Fruit fly (Drosophila melanogaster): Measurements from ENCODE around the gene CG15734.
"Not testable (repeated sequence)": the region's sequence is repeated elsewhere in the genome, so short reads cannot be mapped to it uniquely, and the experiment has no call there.

Gene CG15734

DNA sequence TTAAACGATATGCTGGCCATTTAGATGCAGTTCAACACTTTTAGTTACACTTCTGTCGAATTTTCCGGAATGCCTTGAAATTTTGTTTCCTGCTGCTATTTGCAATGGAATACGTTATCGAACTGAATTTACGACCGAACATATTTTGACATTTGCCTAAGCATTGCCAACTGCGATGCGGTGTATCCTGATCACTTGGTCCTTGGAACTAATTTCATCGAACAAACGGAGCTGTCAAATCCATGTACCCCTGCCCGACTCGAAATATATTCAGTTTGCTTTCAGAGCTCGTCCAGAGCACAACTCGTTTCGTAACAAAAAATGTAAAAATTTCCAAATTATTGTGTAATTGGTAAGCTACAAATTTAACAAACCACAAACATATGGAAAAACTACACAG is at the start of gene CG15734:
CG15734 (minus strand) TSS at position 101 of the 400 bp plus-strand sequence.
- not testable (repeated sequence) for TF ChIP-seq Sin3A, psq, Myc (optimal IDR thresholded peaks at IDR 0.05)

DNA sequence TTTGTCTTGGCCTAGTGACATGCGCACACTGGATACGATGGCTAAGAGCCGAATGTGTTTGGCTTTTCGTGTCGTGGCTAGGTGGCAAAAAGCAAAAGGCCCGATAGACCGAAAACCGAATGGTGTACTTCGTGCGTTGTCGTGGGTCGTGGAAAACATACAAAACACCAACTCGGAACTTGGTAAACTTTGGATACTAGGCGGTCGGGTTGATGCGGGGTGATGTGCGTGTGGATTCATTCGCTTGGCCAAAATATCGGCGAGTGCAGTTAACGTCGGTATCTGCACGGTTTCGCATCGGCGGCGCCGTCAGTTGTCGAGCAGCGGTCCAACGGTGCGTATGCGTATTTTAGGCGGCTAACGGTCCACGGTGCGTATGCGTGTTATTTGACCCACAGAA is 41.2 kb upstream of the CG15734 start:
- TF ChIP-seq Myc (optimal IDR thresholded peaks at IDR 0.05), result no peak
- no peak for TF ChIP-seq Sin3A (optimal IDR thresholded peaks at IDR 0.05)
- TF ChIP-seq h (optimal IDR thresholded peaks at IDR 0.05), result no peak
- TF ChIP-seq ttk (optimal IDR thresholded peaks at IDR 0.05), result no peak
- TF ChIP-seq psq (optimal IDR thresholded peaks at IDR 0.05), result no peak
- no peak for TF ChIP-seq insv (optimal IDR thresholded peaks at IDR 0.05)

DNA sequence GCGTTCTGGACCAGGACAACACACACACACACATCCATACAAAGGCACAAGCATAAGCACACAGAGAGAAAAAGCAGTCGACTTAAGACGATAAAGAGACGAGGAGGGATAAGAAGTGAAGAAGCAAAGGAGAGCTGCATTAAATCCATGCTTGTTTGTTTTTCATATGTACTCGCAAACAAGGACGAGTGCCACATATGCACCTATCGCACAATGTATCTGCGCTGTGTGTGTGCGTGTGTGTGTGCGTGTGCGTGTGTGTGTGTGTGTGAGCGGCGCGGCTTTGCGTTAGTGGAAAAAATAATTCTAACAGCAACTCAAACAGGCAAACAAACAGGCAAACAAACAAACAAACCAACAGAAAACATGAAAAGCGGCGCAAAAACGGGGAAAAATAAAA is 32.5 kb upstream of the CG15734 start:
- TF ChIP-seq Sin3A (optimal IDR thresholded peaks at IDR 0.05) (no peak), psq (optimal IDR thresholded peaks at IDR 0.05) (no peak), h (optimal IDR thresholded peaks at IDR 0.05) (no peak), Myc (optimal IDR thresholded peaks at IDR 0.05) (no peak), insv (optimal IDR thresholded peaks at IDR 0.05) (no peak), ttk (optimal IDR thresholded peaks at IDR 0.05) (no peak)

DNA sequence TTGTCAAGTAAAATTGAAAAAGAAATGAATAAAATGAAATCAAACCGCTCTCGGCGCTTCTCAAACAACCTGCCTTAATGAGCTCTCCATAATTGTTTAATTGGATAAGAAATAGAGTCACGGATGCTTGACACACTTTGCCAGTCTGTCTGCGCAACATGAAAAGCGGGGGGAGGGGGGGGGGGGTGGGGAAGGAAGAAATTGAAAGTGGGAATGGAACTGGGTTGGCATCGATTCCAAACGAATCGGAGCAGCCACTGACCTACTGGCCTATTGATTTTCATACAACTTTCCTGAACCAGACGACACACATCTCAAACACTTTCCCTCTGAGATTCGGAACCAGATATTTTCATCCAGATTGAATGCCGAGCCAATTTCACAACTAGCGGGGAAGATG is 20.1 kb upstream of the CG15734 start, which contains the start of gene CG2750:
CG2750 (plus strand) TSS at position 301 of the 400 bp plus-strand sequence.
- TF ChIP-seq Sin3A (optimal IDR thresholded peaks at IDR 0.05) (no peak), ttk (optimal IDR thresholded peaks at IDR 0.05) (no peak), insv (optimal IDR thresholded peaks at IDR 0.05) (no peak), Myc (optimal IDR thresholded peaks at IDR 0.05) (no peak), psq (optimal IDR thresholded peaks at IDR 0.05) (no peak), h (optimal IDR thresholded peaks at IDR 0.05) (no peak)

DNA sequence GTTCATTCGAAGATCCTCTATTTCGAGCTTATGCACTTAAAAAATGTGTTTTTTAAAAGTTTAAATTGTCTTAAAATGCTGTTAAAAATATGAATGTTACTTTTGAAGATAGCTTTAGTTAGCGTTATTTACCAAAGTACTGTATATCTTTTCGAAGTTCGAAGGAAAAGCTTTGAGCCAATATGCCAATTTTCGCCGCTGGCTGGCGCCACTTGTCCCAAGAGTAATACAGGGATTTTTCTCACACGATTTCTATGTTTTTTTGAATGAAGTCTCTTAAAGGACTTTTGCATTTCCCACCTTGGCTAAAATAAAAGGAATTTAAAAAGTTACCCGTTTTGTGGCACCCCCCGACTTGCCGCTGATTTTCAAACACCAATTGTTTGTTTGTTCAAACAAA is 17.4 kb upstream of the CG15734 start:
- TF ChIP-seq insv (optimal IDR thresholded peaks at IDR 0.05), result no peak

DNA sequence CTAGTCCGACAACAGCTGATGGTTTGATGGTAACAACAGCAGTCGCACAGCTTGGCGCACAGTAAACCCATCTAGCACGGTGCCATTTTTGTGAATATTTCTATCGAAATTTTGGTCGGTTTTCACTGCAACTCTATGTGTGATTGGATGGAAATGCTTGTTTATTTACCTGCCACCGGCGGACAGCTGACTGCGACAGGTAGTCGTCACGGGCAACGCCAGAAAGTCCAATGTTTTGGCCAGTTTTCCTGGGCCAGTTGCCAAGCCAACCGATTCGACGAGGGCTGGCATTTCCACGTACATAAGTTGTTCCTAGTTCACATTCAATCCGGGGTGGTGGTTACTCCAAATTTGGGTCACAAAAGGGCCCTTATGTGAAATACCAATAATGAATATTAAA is 16.9 kb upstream of the CG15734 start, which contains the start of gene CG11356:
CG11356 (minus strand) TSS at position 101 of the 400 bp plus-strand sequence.
- TF ChIP-seq ttk (optimal IDR thresholded peaks at IDR 0.05) (no peak), h (optimal IDR thresholded peaks at IDR 0.05) (no peak), Sin3A (optimal IDR thresholded peaks at IDR 0.05) (no peak), Myc (optimal IDR thresholded peaks at IDR 0.05) (no peak), insv (optimal IDR thresholded peaks at IDR 0.05) (no peak), psq (optimal IDR thresholded peaks at IDR 0.05) (no peak)

DNA sequence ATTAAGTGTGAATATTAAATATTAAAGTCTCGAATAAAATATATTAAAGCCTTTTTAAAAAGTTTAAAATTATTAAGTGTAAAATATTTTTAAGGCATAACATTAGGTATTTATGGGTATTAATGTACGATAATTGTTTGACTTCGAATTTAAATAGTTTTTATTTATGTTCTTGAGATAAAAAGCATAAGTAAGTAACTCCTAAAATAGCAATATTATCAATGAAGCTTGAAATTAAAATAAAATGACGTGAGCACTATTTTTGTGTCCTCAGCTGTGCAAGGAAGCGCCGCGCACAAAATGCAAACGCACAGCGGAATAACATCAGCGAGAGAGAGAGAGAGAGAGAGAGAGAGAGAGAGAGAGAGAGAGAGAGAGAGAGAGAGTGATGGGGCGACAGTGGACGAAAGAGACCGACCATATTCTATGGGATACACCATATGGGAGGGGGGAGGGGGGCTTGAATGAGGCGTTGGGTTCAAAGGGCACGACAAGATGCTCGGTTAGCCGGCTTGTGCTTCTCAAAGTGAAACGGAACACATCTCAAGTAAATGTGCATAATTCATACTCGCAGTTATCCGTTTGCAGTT is 3.5 kb upstream of the CG15734 start:
- TF ChIP-seq h (optimal IDR thresholded peaks at IDR 0.05), result no peak
- no peak for TF ChIP-seq Sin3A (optimal IDR thresholded peaks at IDR 0.05)
- TF ChIP-seq insv (optimal IDR thresholded peaks at IDR 0.05), result no peak
- no peak for TF ChIP-seq Myc (optimal IDR thresholded peaks at IDR 0.05)
- TF ChIP-seq ttk (optimal IDR thresholded peaks at IDR 0.05), result no peak
- TF ChIP-seq psq (optimal IDR thresholded peaks at IDR 0.05), result no peak

dm6 chrX:12085694-12086093 is 1.1 kb downstream of the CG15734 start:
- no peak for TF ChIP-seq psq (optimal IDR thresholded peaks at IDR 0.05)
- TF ChIP-seq h (optimal IDR thresholded peaks at IDR 0.05), result no peak
- TF ChIP-seq Sin3A (optimal IDR thresholded peaks at IDR 0.05), result no peak
- TF ChIP-seq insv (optimal IDR thresholded peaks at IDR 0.05), result no peak
- TF ChIP-seq Myc (optimal IDR thresholded peaks at IDR 0.05), result no peak
- TF ChIP-seq ttk (optimal IDR thresholded peaks at IDR 0.05), result no peak

DNA sequence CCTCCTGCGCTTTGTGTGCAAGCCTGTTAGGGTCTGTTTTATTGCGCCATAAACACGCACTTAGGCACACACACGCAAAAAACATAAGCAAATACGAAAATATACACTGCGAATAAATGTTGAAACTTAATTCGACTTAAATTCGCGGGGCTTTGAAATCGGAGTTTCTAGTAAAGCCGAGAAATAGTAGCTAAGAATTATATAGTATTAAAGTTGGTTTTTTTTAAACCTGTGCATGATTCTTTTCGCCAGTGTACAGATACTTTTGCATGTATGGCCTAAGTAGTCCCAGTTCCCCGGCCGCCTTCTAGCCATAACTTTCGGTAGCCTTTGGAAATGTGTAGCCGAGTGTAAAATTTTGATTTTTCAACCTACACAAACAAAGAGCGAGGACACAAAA is 2.4 kb downstream of the CG15734 start:
- TF ChIP-seq h (optimal IDR thresholded peaks at IDR 0.05) (no peak), insv (optimal IDR thresholded peaks at IDR 0.05) (no peak), psq (optimal IDR thresholded peaks at IDR 0.05) (no peak), Sin3A (optimal IDR thresholded peaks at IDR 0.05) (no peak), Myc (optimal IDR thresholded peaks at IDR 0.05) (no peak), ttk (optimal IDR thresholded peaks at IDR 0.05) (no peak)

dm6 chrX:12082244-12082643 is 4.6 kb downstream of the CG15734 start:
- TF ChIP-seq h (optimal IDR thresholded peaks at IDR 0.05) (no peak), insv (optimal IDR thresholded peaks at IDR 0.05) (no peak), Sin3A (optimal IDR thresholded peaks at IDR 0.05) (no peak), Myc (optimal IDR thresholded peaks at IDR 0.05) (no peak), psq (optimal IDR thresholded peaks at IDR 0.05) (no peak), ttk (optimal IDR thresholded peaks at IDR 0.05) (no peak)

DNA sequence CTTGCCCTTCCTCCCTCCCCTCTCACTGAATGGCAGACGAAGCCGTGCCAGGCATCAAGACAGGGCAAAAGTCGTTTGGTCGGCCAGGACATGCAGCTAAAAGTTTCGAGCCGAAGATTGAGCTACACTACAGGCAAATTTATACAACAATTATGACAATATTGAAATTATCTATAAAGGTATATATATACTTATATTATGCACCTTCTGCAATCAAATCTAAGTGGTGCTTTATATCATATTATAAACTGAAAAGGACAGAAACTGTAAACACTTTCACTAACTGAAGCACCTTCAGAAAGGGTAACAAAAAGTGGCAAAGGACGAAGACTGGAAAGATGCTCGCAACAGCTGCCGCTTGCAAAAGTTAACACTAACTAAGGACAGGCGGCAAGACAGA is 10.6 kb downstream of the CG15734 start:
- no peak for TF ChIP-seq insv (optimal IDR thresholded peaks at IDR 0.05)

- TF ChIP-seq ttk (optimal IDR thresholded peaks at IDR 0.05) (no peak), psq (optimal IDR thresholded peaks at IDR 0.05) (no peak), insv (optimal IDR thresholded peaks at IDR 0.05) (no peak), Sin3A (optimal IDR thresholded peaks at IDR 0.05) (no peak), Myc (optimal IDR thresholded peaks at IDR 0.05) (no peak), h (optimal IDR thresholded peaks at IDR 0.05) (no peak)
Measured at dm6 chrX:12075569-12075968, 11.3 kb downstream of the CG15734 start.

DNA sequence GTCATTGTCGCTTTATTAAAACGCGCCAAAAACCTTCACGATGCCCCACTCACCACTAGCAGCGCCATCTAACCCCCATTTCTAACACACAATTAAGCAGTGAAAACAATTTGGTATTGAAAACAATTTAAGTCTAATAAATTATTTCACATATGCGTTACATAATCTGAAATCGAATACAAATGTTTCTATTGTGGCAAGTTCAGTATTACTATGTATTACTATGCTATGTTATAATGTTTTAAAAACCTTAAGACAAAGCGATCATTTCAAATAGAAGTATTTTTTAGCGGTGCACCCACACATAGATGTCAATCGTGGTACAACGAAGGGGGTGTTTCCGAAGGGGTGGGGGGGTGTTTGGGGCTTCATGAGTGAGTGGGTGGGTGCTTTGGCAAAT is 13.2 kb downstream of the CG15734 start:
- no peak for TF ChIP-seq Sin3A (optimal IDR thresholded peaks at IDR 0.05)
- TF ChIP-seq h (optimal IDR thresholded peaks at IDR 0.05), result no peak
- no peak for TF ChIP-seq ttk (optimal IDR thresholded peaks at IDR 0.05)
- no peak for TF ChIP-seq insv (optimal IDR thresholded peaks at IDR 0.05)
- TF ChIP-seq psq (optimal IDR thresholded peaks at IDR 0.05), result no peak
- TF ChIP-seq Myc (optimal IDR thresholded peaks at IDR 0.05), result no peak
